Worm (Caenorhabditis elegans): ENCODE data around the gene F44E7.5.
"Not testable (repeated sequence)": the region's sequence is repeated elsewhere in the genome, so short reads cannot be mapped to it uniquely, and the experiment has no call there.

The F44E7.5 gene

DNA sequence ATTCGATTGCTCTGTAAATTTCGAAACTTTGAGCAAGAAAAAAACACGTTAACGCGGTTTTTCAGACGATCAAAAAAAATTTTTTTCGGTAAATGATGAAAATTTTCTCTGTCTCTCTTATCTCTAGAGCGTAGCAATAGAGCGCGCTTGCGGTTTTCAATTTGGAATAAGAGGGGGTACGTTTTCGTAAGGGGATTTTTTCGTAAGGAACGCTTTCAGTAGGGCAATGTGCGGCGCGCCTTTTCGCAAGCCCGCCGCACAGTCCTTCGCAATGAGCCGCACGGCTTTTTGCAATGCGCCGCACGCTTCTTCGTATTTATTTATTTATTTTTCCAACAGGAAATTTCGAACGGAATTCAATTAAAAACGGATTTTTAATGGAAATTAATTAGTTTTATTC lies 3.8 kb downstream of the F44E7.5 start, which contains the start of gene F44E7.4:
F44E7.4 (minus strand) TSS at position 13 of the 400 bp plus-strand sequence.
- peak; percentile 95 for TF ChIP-seq nfyb-1 (GFP tag; IDR thresholded peaks at IDR 0.05)
- 0 out of 2 replicates have a peak, but pooled peaks have one; percentile 12 for TF ChIP-seq lir-1 (GFP tag; conservative IDR thresholded peaks at IDR 0.05)
- 0 out of 2 replicates have a peak, but pooled peaks have one; percentile 40 for TF ChIP-seq ceh-40 (GFP tag; IDR thresholded peaks at IDR 0.05)
- peak; percentile 96 for TF ChIP-seq ceh-100 (GFP tag; IDR thresholded peaks at IDR 0.05)
- TF ChIP-seq ZK185.1 (tag; optimal IDR thresholded peaks at IDR 0.05; ENCODE audit: poor library complexity, severe bottlenecking) = peak; percentile 6
- TF ChIP-seq ztf-6 (GFP tag; IDR thresholded peaks at IDR 0.05) = peak; percentile 85
- TF ChIP-seq attf-5 (GFP tag; optimal IDR thresholded peaks at IDR 0.05) = peak; percentile 37
- TF ChIP-seq Y53F4B.3 (GFP tag; IDR thresholded peaks at IDR 0.05) = peak; percentile 77
- TF ChIP-seq snpc-3.4 (tag; optimal IDR thresholded peaks at IDR 0.05) = peak; percentile 29
- TF ChIP-seq dpl-1 (GFP tag; optimal IDR thresholded peaks at IDR 0.05) = peak; percentile 47
- peak; percentile 78 for TF ChIP-seq hsf-1 (GFP tag; IDR thresholded peaks at IDR 0.05)
- peak; percentile 88 for TF ChIP-seq cebp-1 (GFP tag; IDR thresholded peaks at IDR 0.05)
- peak; percentile 52 for TF ChIP-seq cebp-1 (tag; optimal IDR thresholded peaks at IDR 0.05)
- TF ChIP-seq Y53G8AR.9 (GFP tag; conservative IDR thresholded peaks at IDR 0.05) = peak; percentile 94
- not testable (repeated sequence) for TF ChIP-seq snpc-4 (GFP tag; optimal IDR thresholded peaks at IDR 0.05)
- TF ChIP-seq snpc-4 (tag; optimal IDR thresholded peaks at IDR 0.05) = peak in 3 of 4 experiments; percentile 15 to 37 (median 26)
- TF ChIP-seq lin-40 (tag; optimal IDR thresholded peaks at IDR 0.05) = peak; percentile 43
- peak; percentile 63 for TF ChIP-seq efl-1 (GFP tag; optimal IDR thresholded peaks at IDR 0.05)
- TF ChIP-seq tbp1 (GFP tag; optimal IDR thresholded peaks at IDR 0.05) = peak; percentile 49
- peak; percentile 65; the same call in 1 of the 2 replicates for TF ChIP-seq aptf-2 (GFP tag; conservative IDR thresholded peaks at IDR 0.05)
- TF ChIP-seq let-526 (GFP tag; IDR thresholded peaks at IDR 0.05) = peak; percentile 92
- peak; percentile 97 for TF ChIP-seq ztf-28 (GFP tag; IDR thresholded peaks at IDR 0.05)
- TF ChIP-seq lsl-1 (GFP tag; optimal IDR thresholded peaks at IDR 0.05) = peak; percentile 64
- TF ChIP-seq K11D2.4 (GFP tag; IDR thresholded peaks at IDR 0.05) = peak; percentile 83
- peak; percentile 86 for TF ChIP-seq madf-8 (GFP tag; conservative IDR thresholded peaks at IDR 0.05)
- TF ChIP-seq rcor-1 (GFP tag; IDR thresholded peaks at IDR 0.05) = peak; percentile 94
- TF ChIP-seq madf-6 (GFP tag; IDR thresholded peaks at IDR 0.05) = peak; percentile 93
- peak; percentile 88 for TF ChIP-seq Y79H2A.3 (GFP tag; conservative IDR thresholded peaks at IDR 0.05)
- peak; percentile 85 for TF ChIP-seq egrh-3 (GFP tag; IDR thresholded peaks at IDR 0.05)
- TF ChIP-seq ekl-4 (GFP tag; IDR thresholded peaks at IDR 0.05) = peak; percentile 93
- TF ChIP-seq F49E8.2 (tag; optimal IDR thresholded peaks at IDR 0.05; ENCODE audit: insufficient read depth) = peak; percentile 56
- peak; percentile 99 for TF ChIP-seq C06A6.2 (GFP tag; conservative IDR thresholded peaks at IDR 0.05)
- TF ChIP-seq tlf-1 (GFP tag; optimal IDR thresholded peaks at IDR 0.05) = peak; percentile 12
- TF ChIP-seq B0019.2 (GFP tag; conservative IDR thresholded peaks at IDR 0.05) = peak; percentile 88
- 0 out of 2 replicates have a peak, but pooled peaks have one; percentile 73 for TF ChIP-seq egl-18 (GFP tag; IDR thresholded peaks at IDR 0.05)
- TF ChIP-seq hmg-20 (GFP tag; IDR thresholded peaks at IDR 0.05) = peak; percentile 69; the same call in 1 of the 2 replicates
- peak; percentile 77 for TF ChIP-seq attf-6 (GFP tag; IDR thresholded peaks at IDR 0.05)
- peak; percentile 82 for TF ChIP-seq bed-2 (GFP tag; IDR thresholded peaks at IDR 0.05)
- TF ChIP-seq egl-44 (GFP tag; IDR thresholded peaks at IDR 0.05) = peak; percentile 85
- TF ChIP-seq mcd-1 (GFP tag; IDR thresholded peaks at IDR 0.05) = peak; percentile 98
- TF ChIP-seq ceh-58 (GFP tag; IDR thresholded peaks at IDR 0.05) = 0 out of 2 replicates have a peak, but pooled peaks have one; percentile 10
- peak; percentile 89 for TF ChIP-seq C17E4.6 (GFP tag; IDR thresholded peaks at IDR 0.05)
- TF ChIP-seq dox-1 (GFP tag; IDR thresholded peaks at IDR 0.05) = peak; percentile 98
- TF ChIP-seq sea-2 (GFP tag; IDR thresholded peaks at IDR 0.05) = 0 out of 2 replicates have a peak, but pooled peaks have one; percentile 25
- TF ChIP-seq madf-3 (GFP tag; IDR thresholded peaks at IDR 0.05) = peak; percentile 91
- TF ChIP-seq Y56A3A.18 (GFP tag; IDR thresholded peaks at IDR 0.05) = peak; percentile 76; the same call in 1 of the 2 replicates
- peak; percentile 19 for TF ChIP-seq nhr-80 (tag; optimal IDR thresholded peaks at IDR 0.05)
- TF ChIP-seq ztf-18 (tag; optimal IDR thresholded peaks at IDR 0.05) = peak; percentile 28

Data from whole organism, young adult.